Fruit fly (Drosophila melanogaster) whole organism, prepupa: Measurements from ENCODE around the gene Trl.

Source experiments
- CG10631 ChIP-seq: fragments of 200-800 bp; sonication (Bioruptor generic); optimal IDR thresholded peaks from 2 replicates; lab custom pipeline; 2016; ENCODE audit warnings: missing biosample characterization, missing genetic modification characterization
- CG10669 ChIP-seq: fragments of 200-800 bp; sonication (Bioruptor generic); optimal IDR thresholded peaks from 3 replicates; lab custom pipeline; 2018; ENCODE audit warnings: missing biosample characterization, mild to moderate bottlenecking, missing genetic modification characterization, moderate library complexity
- CG11762 ChIP-seq: fragments of 200-800 bp; sonication (Bioruptor generic); optimal IDR thresholded peaks from 3 replicates; lab custom pipeline; 2016; ENCODE audit warnings: missing biosample characterization, missing genetic modification characterization; ENCODE audit not compliant: insufficient read depth
- CG32006 ChIP-seq: fragments of 200-800 bp; sonication (Bioruptor generic); optimal IDR thresholded peaks from 3 replicates; lab custom pipeline; 2017; ENCODE audit warnings: missing biosample characterization, mild to moderate bottlenecking, missing genetic modification characterization
- CG3919 ChIP-seq: fragments of 200-800 bp; sonication (Bioruptor generic); optimal IDR thresholded peaks from 3 replicates; lab custom pipeline; 2016; ENCODE audit warnings: missing biosample characterization, missing genetic modification characterization
- CG4318 ChIP-seq: fragments of 200-800 bp; sonication (Bioruptor generic); optimal IDR thresholded peaks from 3 replicates; lab custom pipeline; 2017; ENCODE audit warnings: missing biosample characterization, mild to moderate bottlenecking, missing genetic modification characterization
- CG6276 ChIP-seq: fragments of 200-800 bp; sonication (Bioruptor generic); optimal IDR thresholded peaks from 2 replicates; lab custom pipeline; 2017; ENCODE audit warnings: missing biosample characterization, mild to moderate bottlenecking, missing genetic modification characterization
- CG6792 ChIP-seq: fragments of 200-800 bp; sonication (Bioruptor generic); optimal IDR thresholded peaks from 3 replicates; lab custom pipeline; 2016; ENCODE audit warnings: missing biosample characterization, missing genetic modification characterization
- CG6808 ChIP-seq: fragments of 200-800 bp; sonication (Bioruptor generic); optimal IDR thresholded peaks from 3 replicates; lab custom pipeline; 2017; ENCODE audit warnings: missing biosample characterization, missing genetic modification characterization, mild to moderate bottlenecking, moderate library complexity, missing genetic modification reagents
- CG7368 ChIP-seq: fragments of 200-800 bp; sonication (Bioruptor generic); optimal IDR thresholded peaks from 3 replicates; lab custom pipeline; 2016; ENCODE audit warnings: missing biosample characterization, missing genetic modification characterization
- CG8119 ChIP-seq: fragments of 200-800 bp; sonication (Bioruptor generic); IDR thresholded peaks from 3 replicates; pipeline ENCODE4 v1.3.6; 2022; ENCODE audit warnings: missing biosample characterization, missing genetic modification characterization
- Eip78C ChIP-seq: fragments of 200-800 bp; sonication (Bioruptor generic); peaks from one replicate; lab custom pipeline; 2016; ENCODE audit warnings: missing biosample characterization, missing genetic modification characterization
- Ets21C ChIP-seq: fragments of 200-800 bp; sonication (Bioruptor generic); optimal IDR thresholded peaks from 3 replicates; lab custom pipeline; 2016; ENCODE audit warnings: missing biosample characterization, missing genetic modification characterization
- Ets96B ChIP-seq: fragments of 200-800 bp; optimal IDR thresholded peaks from 2 replicates; lab custom pipeline; 2019; ENCODE audit warnings: missing biosample characterization, mild to moderate bottlenecking, missing genetic modification characterization, moderate library complexity
- Hr38 ChIP-seq: sonication (Bioruptor generic); optimal IDR thresholded peaks from 2 replicates; lab custom pipeline; 2016; ENCODE audit warnings: missing biosample characterization, missing genetic modification characterization
- Hr39 ChIP-seq: fragments of 200-800 bp; sonication (Bioruptor generic); optimal IDR thresholded peaks from 2 replicates; lab custom pipeline; 2016; ENCODE audit warnings: missing biosample characterization, missing genetic modification characterization
- OdsH ChIP-seq: fragments of 200-800 bp; sonication (Bioruptor generic); optimal IDR thresholded peaks from 3 replicates; lab custom pipeline; 2016; ENCODE audit warnings: missing biosample characterization, missing genetic modification characterization
- Sox14 ChIP-seq: fragments of 200-800 bp; sonication (Bioruptor generic); optimal IDR thresholded peaks from 3 replicates; lab custom pipeline; 2016; ENCODE audit warnings: missing biosample characterization, missing genetic modification characterization
- achi ChIP-seq: fragments of 200-800 bp; sonication (Bioruptor generic); optimal IDR thresholded peaks from 3 replicates; lab custom pipeline; 2016; ENCODE audit warnings: missing biosample characterization, missing genetic modification characterization
- dsx ChIP-seq: fragments of 200-800 bp; optimal IDR thresholded peaks from 3 replicates; lab custom pipeline; 2019; ENCODE audit warnings: missing biosample characterization, mild to moderate bottlenecking, missing genetic modification characterization, moderate library complexity; ENCODE audit not compliant: poor library complexity, severe bottlenecking
- eg ChIP-seq: fragments of 200-800 bp; sonication (Bioruptor generic); IDR thresholded peaks from 3 replicates; pipeline ENCODE4 v1.3.6; 2022; ENCODE audit warnings: missing biosample characterization, missing genetic modification characterization
- fd85E ChIP-seq: fragments of 200-800 bp; sonication (Bioruptor generic); optimal IDR thresholded peaks from 3 replicates; lab custom pipeline; 2016; ENCODE audit warnings: missing biosample characterization, missing genetic modification characterization
- net ChIP-seq: fragments of 200-800 bp; sonication (Bioruptor generic); optimal IDR thresholded peaks from 3 replicates; lab custom pipeline; 2016; ENCODE audit warnings: missing biosample characterization, missing genetic modification characterization
- salr ChIP-seq, 2 experiments: fragments of 200-800 bp; sonication (Bioruptor generic); optimal IDR thresholded peaks; 3 replicates each; lab custom pipeline; 2016 to 2018; ENCODE audit warnings: missing biosample characterization in 2 of 2, missing genetic modification characterization in 2 of 2, mild to moderate bottlenecking in 1 of 2
- spab ChIP-seq: fragments of 200-800 bp; sonication (Bioruptor generic); optimal IDR thresholded peaks from 2 replicates; lab custom pipeline; 2017; ENCODE audit warnings: missing biosample characterization, mild to moderate bottlenecking, missing genetic modification characterization, missing genetic modification reagents
- topi ChIP-seq: fragments of 200-800 bp; sonication (Bioruptor generic); optimal IDR thresholded peaks from 3 replicates; lab custom pipeline; 2016; ENCODE audit warnings: missing biosample characterization, missing genetic modification characterization
- vri ChIP-seq: fragments of 200-800 bp; sonication (Bioruptor generic); optimal IDR thresholded peaks from 3 replicates; lab custom pipeline; 2016; ENCODE audit warnings: missing biosample characterization, mild to moderate bottlenecking, missing genetic modification characterization

Trl gene

DNA sequence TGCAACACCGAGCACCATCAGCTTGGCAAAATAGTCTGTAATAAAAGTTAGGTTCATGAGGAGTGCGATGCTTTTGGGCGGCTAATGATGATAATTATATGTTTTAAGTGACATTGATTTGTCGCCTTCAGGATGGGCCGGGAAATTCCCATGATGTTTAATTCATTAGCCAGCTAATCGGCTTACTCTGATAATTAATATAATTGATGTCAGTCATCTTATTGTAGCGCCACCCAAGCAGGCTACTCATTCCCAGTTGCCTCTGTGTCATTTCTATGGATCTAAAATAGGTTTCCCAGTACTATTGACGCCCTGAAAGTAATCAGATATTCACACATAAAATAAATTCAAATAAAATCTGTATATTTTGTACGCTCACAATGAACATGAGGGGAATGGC is 55.7 kb downstream of the Trl start, which contains the start of gene CG13476:
TSS of gene CG13476 (plus strand) at position 301 of the 400 bp plus-strand sequence.
- TF ChIP-seq dsx (GFP tag; lab: Kevin White, UChicago) (no peak), CG6808 (GFP tag; lab: Kevin White, UChicago) (no peak), topi (GFP tag; lab: Kevin White, UChicago) (no peak), Eip78C (GFP tag; lab: Kevin White, UChicago) (no peak), Ets96B (tag; lab: Kevin White, UChicago) (no peak), CG10669 (GFP tag; lab: Kevin White, UChicago) (no peak), eg (no peak), net (no peak), CG7368 (GFP tag; lab: Kevin White, UChicago) (no peak)

DNA sequence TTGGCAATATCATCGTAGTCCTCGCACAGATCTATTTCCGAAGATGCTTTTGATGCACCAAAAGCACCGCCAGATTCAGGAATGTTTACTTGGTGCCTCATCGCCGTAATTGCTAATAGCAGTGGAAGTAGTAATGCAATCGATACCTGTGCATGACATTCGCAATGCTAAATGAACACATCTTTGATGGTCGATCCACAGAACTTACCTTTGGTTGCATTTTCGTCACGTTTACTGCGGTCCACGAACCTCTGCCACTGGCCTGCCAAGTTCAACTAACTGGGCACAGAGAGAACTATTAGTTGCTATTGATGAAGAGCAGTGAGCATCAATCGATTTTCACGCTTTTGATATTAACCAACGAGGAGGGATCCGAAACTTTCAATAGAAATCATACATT is 59.3 kb downstream of the Trl start, which contains the start of gene CG17177:
TSS of gene CG17177 (minus strand) at position 101 of the 400 bp plus-strand sequence.
- TF ChIP-seq CG11762 (GFP tag; lab: Kevin White, UChicago) (no peak), Ets21C (no peak), achi (GFP tag; lab: Kevin White, UChicago) (no peak), Hr39 (GFP tag; lab: Kevin White, UChicago) (no peak), OdsH (GFP tag; lab: Kevin White, UChicago) (no peak), salr (GFP tag; optimal IDR thresholded peaks at IDR 0.05; lab: Kevin White, UChicago) (no peak), topi (GFP tag; lab: Kevin White, UChicago) (no peak), CG8119 (GFP tag; lab: Robert Waterston, UW) (no peak), CG4318 (GFP tag; lab: Kevin White, UChicago) (no peak), Hr38 (GFP tag; lab: Kevin White, UChicago) (no peak), CG10631 (GFP tag; lab: Kevin White, UChicago) (no peak), spab (GFP tag; lab: Kevin White, UChicago) (no peak), CG6792 (GFP tag; lab: Kevin White, UChicago) (no peak), CG32006 (GFP tag; lab: Kevin White, UChicago) (no peak), vri (GFP tag; lab: Kevin White, UChicago) (no peak), CG6276 (no peak), Sox14 (GFP tag; lab: Kevin White, UChicago) (no peak), fd85E (GFP tag; lab: Kevin White, UChicago) (no peak), CG3919 (GFP tag; lab: Kevin White, UChicago) (no peak), eg (no peak)
